Worm (Caenorhabditis elegans) whole organism, mixed stage, embryonic: ENCODE results near the gene cng-1.

ENCODE experiments used
- M03D4.4 ChIP-seq: sonication (generic microtip); optimal IDR thresholded peaks from 2 replicates; lab custom pipeline; 2017; ENCODE audit warnings: mild to moderate bottlenecking, missing genetic modification characterization, missing compliant biosample characterization
- bed-3 ChIP-seq: fragments of 200-800 bp; sonication (Bioruptor generic); optimal IDR thresholded peaks from 3 replicates; lab custom pipeline; 2018; ENCODE audit warnings: mild to moderate bottlenecking, missing genetic modification characterization, moderate library complexity, missing compliant biosample characterization
- blmp-1 ChIP-seq: fragments of 150-350 bp; optimal IDR thresholded peaks from 2 replicates; lab custom pipeline; 2014; ENCODE audit warnings: missing biosample characterization, missing genetic modification characterization
- ceh-39 ChIP-seq: fragments of 150-350 bp; optimal IDR thresholded peaks from 2 replicates; lab custom pipeline; 2014; ENCODE audit warnings: missing biosample characterization, missing genetic modification characterization
- ceh-43 ChIP-seq: fragments of 200-800 bp; sonication (Bioruptor generic); optimal IDR thresholded peaks from 2 replicates; lab custom pipeline; 2018; ENCODE audit warnings: mild to moderate bottlenecking, missing genetic modification characterization, moderate library complexity, missing compliant biosample characterization
- ceh-83 ChIP-seq: fragments of 200-800 bp; sonication (Bioruptor generic); optimal IDR thresholded peaks from 2 replicates; lab custom pipeline; 2018; ENCODE audit warnings: mild to moderate bottlenecking, missing genetic modification characterization, missing compliant biosample characterization
- ces-1 ChIP-seq: fragments of 150-350 bp; optimal IDR thresholded peaks from 2 replicates; lab custom pipeline; 2014; ENCODE audit warnings: missing biosample characterization, missing genetic modification reagents, missing genetic modification characterization
- cnd-1 ChIP-seq: fragments of 200-800 bp; sonication (Bioruptor generic); optimal IDR thresholded peaks from 2 replicates; lab custom pipeline; 2018; ENCODE audit warnings: mild to moderate bottlenecking, missing genetic modification characterization, missing compliant biosample characterization
- drap-1 ChIP-seq: fragments of 200-800 bp; sonication (Bioruptor generic); optimal IDR thresholded peaks from 3 replicates; lab custom pipeline; 2018; ENCODE audit warnings: mild to moderate bottlenecking, missing genetic modification characterization, missing compliant biosample characterization
- elt-1 ChIP-seq: sonication (generic microtip); optimal IDR thresholded peaks from 2 replicates; lab custom pipeline; 2017; ENCODE audit warnings: missing genetic modification characterization, mild to moderate bottlenecking, missing compliant biosample characterization, antibody characterized with exemption, moderate library complexity, borderline replicate concordance; ENCODE audit not compliant: insufficient read depth
- elt-3 ChIP-seq: fragments of 150-350 bp; optimal IDR thresholded peaks from 2 replicates; lab custom pipeline; 2014; ENCODE audit warnings: missing biosample characterization, missing genetic modification characterization
- flh-1 ChIP-seq: fragments of 200-800 bp; sonication (Bioruptor generic); optimal IDR thresholded peaks from 2 replicates; lab custom pipeline; 2018; ENCODE audit warnings: mild to moderate bottlenecking, missing genetic modification characterization, moderate library complexity, missing compliant biosample characterization
- ham-2 ChIP-seq: fragments of 200-800 bp; sonication (Bioruptor generic); optimal IDR thresholded peaks from 2 replicates; lab custom pipeline; 2018; ENCODE audit warnings: mild to moderate bottlenecking, missing genetic modification characterization, missing compliant biosample characterization
- hlh-1 ChIP-seq: fragments of 150-350 bp; optimal IDR thresholded peaks from 2 replicates; lab custom pipeline; 2014; ENCODE audit warnings: missing biosample characterization, missing genetic modification reagents, missing genetic modification characterization
- lin-13 ChIP-seq: fragments of 150-350 bp; optimal IDR thresholded peaks from 2 replicates; lab custom pipeline; 2014; ENCODE audit warnings: missing biosample characterization, missing genetic modification characterization
- lin-32 ChIP-seq: fragments of 200-800 bp; sonication (Bioruptor generic); optimal IDR thresholded peaks from 2 replicates; lab custom pipeline; 2018; ENCODE audit warnings: mild to moderate bottlenecking, missing genetic modification characterization, missing compliant biosample characterization
- lsy-2 ChIP-seq: fragments of 150-350 bp; optimal IDR thresholded peaks from 2 replicates; lab custom pipeline; 2014; ENCODE audit warnings: missing biosample characterization, missing genetic modification characterization
- mab-5 ChIP-seq: fragments of 150-350 bp; optimal IDR thresholded peaks from 2 replicates; lab custom pipeline; 2014; ENCODE audit warnings: missing biosample characterization, missing genetic modification characterization
- mep-1 ChIP-seq: fragments of 150-350 bp; optimal IDR thresholded peaks from 2 replicates; lab custom pipeline; 2017; ENCODE audit warnings: missing biosample characterization, missing genetic modification reagents, missing genetic modification characterization, inconsistent platforms
- mls-2 ChIP-seq: sonication (generic microtip); optimal IDR thresholded peaks from 2 replicates; lab custom pipeline; 2016; ENCODE audit warnings: mild to moderate bottlenecking, missing genetic modification characterization, moderate library complexity, missing compliant biosample characterization
- nhr-12 ChIP-seq: fragments of 150-350 bp; optimal IDR thresholded peaks from 2 replicates; lab custom pipeline; 2014; ENCODE audit warnings: missing biosample characterization, missing genetic modification characterization
- nhr-2 ChIP-seq: fragments of 150-350 bp; optimal IDR thresholded peaks from 2 replicates; lab custom pipeline; 2014; ENCODE audit warnings: missing biosample characterization, missing genetic modification characterization
- nhr-237 ChIP-seq: fragments of 150-350 bp; optimal IDR thresholded peaks from 2 replicates; lab custom pipeline; 2014; ENCODE audit warnings: missing biosample characterization, missing genetic modification characterization
- nhr-28 ChIP-seq: fragments of 150-350 bp; optimal IDR thresholded peaks from 2 replicates; lab custom pipeline; 2014; ENCODE audit warnings: missing biosample characterization, missing genetic modification characterization
- nhr-76 ChIP-seq: sonication (generic microtip); optimal IDR thresholded peaks from 2 replicates; lab custom pipeline; 2017; ENCODE audit warnings: missing biosample characterization, missing genetic modification characterization
- pha-4 ChIP-seq: fragments of 150-350 bp; optimal IDR thresholded peaks from 2 replicates; lab custom pipeline; 2018; ENCODE audit warnings: missing biosample characterization, missing genetic modification reagents, missing genetic modification characterization
- sem-2 ChIP-seq: fragments of 200-800 bp; sonication (Bioruptor generic); optimal IDR thresholded peaks from 2 replicates; lab custom pipeline; 2018; ENCODE audit warnings: mild to moderate bottlenecking, missing genetic modification characterization, missing compliant biosample characterization
- snpc-4 ChIP-seq: fragments of 150-350 bp; optimal IDR thresholded peaks from 2 replicates; lab custom pipeline; 2014; ENCODE audit warnings: missing biosample characterization, missing genetic modification characterization
- sptf-1 ChIP-seq: sonication (generic microtip); optimal IDR thresholded peaks from 2 replicates; lab custom pipeline; 2017; ENCODE audit warnings: mild to moderate bottlenecking, missing genetic modification characterization, moderate library complexity, missing compliant biosample characterization
- tbx-8 ChIP-seq: fragments of 200-800 bp; sonication (Bioruptor generic); optimal IDR thresholded peaks from 2 replicates; lab custom pipeline; 2018; ENCODE audit warnings: mild to moderate bottlenecking, missing genetic modification characterization, moderate library complexity, missing compliant biosample characterization
- unc-120 ChIP-seq: sonication (generic microtip); optimal IDR thresholded peaks from 2 replicates; lab custom pipeline; 2017; ENCODE audit warnings: missing genetic modification characterization, missing compliant biosample characterization; ENCODE audit not compliant: poor library complexity, severe bottlenecking
- unc-39 ChIP-seq: fragments of 150-350 bp; optimal IDR thresholded peaks from 2 replicates; lab custom pipeline; 2014; ENCODE audit warnings: missing biosample characterization, missing genetic modification characterization
- unc-62 ChIP-seq: fragments of 150-350 bp; optimal IDR thresholded peaks from 2 replicates; lab custom pipeline; 2014; ENCODE audit warnings: missing biosample characterization, missing genetic modification reagents, missing genetic modification characterization
- zip-8 ChIP-seq: fragments of 150-350 bp; optimal IDR thresholded peaks from 2 replicates; lab custom pipeline; 2014; ENCODE audit warnings: missing biosample characterization, missing genetic modification characterization
- ztf-11 ChIP-seq: fragments of 150-350 bp; optimal IDR thresholded peaks from 2 replicates; lab custom pipeline; 2014; ENCODE audit warnings: missing biosample characterization, missing genetic modification characterization

cng-1 gene

DNA sequence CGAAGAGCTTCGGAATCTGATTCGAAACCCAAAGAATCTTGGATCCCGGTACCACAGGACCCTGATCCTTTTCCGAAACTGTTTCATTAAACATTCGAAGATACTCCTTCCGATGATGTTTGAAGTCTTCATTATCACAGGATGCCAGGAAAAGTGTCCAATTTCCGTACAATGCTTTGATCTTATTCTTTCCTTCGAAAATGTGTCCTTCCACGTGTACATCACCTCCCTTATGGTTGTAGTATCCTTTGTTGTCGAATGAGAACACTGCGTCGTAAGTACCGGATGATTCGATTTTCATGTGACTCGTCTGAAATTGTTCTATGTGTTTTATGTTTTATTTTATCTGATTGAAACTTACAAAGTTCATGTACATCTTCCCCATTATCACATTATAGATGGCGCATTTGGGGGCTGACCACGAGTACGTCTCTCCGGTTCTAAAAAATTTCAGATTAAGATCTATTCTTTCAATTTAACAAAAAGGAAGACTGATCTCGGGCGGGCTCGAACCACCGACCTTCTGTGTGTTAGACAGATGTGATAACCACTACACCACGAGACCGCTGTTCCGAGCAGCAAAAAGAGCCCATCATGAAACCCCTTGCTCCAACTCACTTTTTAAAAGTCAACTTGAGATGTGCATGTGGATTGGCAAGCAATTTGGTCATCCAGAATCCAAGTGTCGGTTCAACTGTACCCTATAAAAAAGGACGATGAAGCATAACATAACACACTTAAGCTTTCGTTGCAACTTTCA is 18.6 kb downstream of the cng-1 start:
- TF ChIP-seq sem-2 (peak; percentile 10), M03D4.4 (tag; lab: Kevin White, UChicago) (no peak)
- TF ChIP-seq, all 35 proteins: peak for 1

DNA sequence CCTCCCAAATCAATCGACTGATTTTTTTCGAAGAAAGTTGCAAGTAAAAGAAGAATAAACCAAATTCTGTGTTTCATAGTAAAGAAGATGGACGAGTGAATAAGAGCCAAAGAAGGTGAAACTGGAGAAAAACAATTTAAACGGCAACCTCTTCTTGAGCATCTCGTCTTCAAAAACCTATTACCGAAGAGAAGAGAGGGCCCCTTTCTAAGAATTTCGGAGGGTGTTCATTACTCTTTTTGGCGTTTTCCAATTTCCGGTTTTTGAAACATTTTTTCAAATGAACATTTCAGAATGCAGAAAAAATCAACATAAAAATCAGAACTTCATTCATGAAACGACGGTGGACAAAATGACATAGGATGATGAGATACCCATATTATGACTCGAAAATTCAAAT is 19.7 kb downstream of the cng-1 start, which contains the start of gene nmr-2:
nmr-2 (minus strand) TSS at position 101 of the 400 bp plus-strand sequence.
- no peak for TF ChIP-seq pha-4 (tag; lab: Kevin White, UChicago)
- TF ChIP-seq nhr-12 = no peak
- no peak for TF ChIP-seq ceh-39 (tag; lab: Kevin White, UChicago)
- TF ChIP-seq lin-32 (GFP tag; lab: Kevin White, UChicago) = no peak
- no peak for TF ChIP-seq snpc-4 (tag; lab: Kevin White, UChicago)
- TF ChIP-seq ceh-83 (GFP tag; lab: Kevin White, UChicago) = no peak
- no peak for TF ChIP-seq M03D4.4 (tag; lab: Kevin White, UChicago)
- TF ChIP-seq cnd-1 (tag; lab: Kevin White, UChicago) = no peak
- no peak for TF ChIP-seq flh-1 (GFP tag; lab: Kevin White, UChicago)
- no peak for TF ChIP-seq mls-2
- no peak for TF ChIP-seq mab-5 (tag; lab: Kevin White, UChicago)
- no peak for TF ChIP-seq nhr-28 (tag; lab: Kevin White, UChicago)
- no peak for TF ChIP-seq blmp-1 (tag; lab: Kevin White, UChicago)
- no peak for TF ChIP-seq elt-3 (tag; lab: Kevin White, UChicago)
- no peak for TF ChIP-seq elt-1 (tag; lab: Kevin White, UChicago)
- no peak for TF ChIP-seq ces-1 (GFP tag; lab: Kevin White, UChicago)
- no peak for TF ChIP-seq sem-2

DNA sequence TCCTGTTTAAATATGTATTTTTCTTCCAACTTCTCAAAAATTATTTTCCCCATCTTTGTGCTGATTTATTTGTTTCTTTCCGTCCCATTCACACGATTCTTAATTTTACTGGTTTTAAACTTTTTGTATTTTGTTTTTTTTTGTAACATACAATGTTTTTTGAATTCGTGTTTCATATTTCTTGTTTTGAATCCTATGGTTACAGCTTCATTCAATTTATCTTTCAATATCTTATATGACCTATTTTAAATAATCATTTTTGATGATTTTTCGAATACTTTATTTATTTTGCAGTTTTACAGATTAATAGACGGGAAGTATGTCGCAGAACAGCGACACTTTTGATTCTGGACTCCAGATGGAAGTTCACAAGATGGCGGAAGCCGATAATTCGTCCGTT is 26.5 kb downstream of the cng-1 start, which contains the start of gene hrde-2:
hrde-2 (plus strand) TSS at position 301 of the 400 bp plus-strand sequence.
- TF ChIP-seq flh-1 (GFP tag; lab: Kevin White, UChicago) (no peak), hlh-1 (tag; lab: Kevin White, UChicago) (no peak), ces-1 (GFP tag; lab: Kevin White, UChicago) (no peak)

DNA sequence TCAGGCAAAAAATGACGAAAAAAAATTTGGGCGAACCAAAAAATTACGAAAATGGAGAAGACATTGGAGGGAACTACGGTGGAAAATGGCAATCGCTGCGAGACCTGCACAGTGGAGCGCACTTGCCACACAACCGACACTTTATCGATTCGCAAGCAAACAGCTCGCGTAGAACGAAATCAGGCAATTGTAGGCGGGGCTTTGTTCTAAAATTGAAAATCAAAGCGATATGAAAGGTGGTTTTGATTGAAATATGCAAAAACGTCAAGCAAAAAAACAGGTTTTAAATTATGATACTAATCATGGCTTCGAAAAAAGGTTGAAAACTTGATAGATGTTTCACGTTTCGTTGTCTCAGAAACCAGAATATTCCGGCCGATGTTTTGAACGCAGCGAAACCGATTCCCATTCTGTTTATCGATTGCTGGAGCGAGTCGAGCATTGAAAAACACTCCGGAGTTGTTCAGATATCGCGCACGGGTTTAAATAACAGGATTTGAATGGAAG is 29.0 kb downstream of the cng-1 start, which contains the start of the genes fib-1 and mut-15:
fib-1 (minus strand) TSS at position 40 of the 507 bp plus-strand sequence.
mut-15 (plus strand) TSS at position 360 of the 507 bp plus-strand sequence.
- TF ChIP-seq pha-4 (tag; lab: Kevin White, UChicago) = peak; percentile 83
- TF ChIP-seq ztf-11 = no peak
- no peak for TF ChIP-seq ces-1 (GFP tag; lab: Kevin White, UChicago)
- TF ChIP-seq nhr-2 (tag; lab: Kevin White, UChicago) = peak; percentile 37
- TF ChIP-seq sptf-1 (tag; lab: Kevin White, UChicago) = peak; percentile 86
- no peak for TF ChIP-seq lin-32 (GFP tag; lab: Kevin White, UChicago)
- TF ChIP-seq lsy-2 (tag; lab: Kevin White, UChicago) = peak; percentile 95
- TF ChIP-seq snpc-4 (tag; lab: Kevin White, UChicago) = no peak
- TF ChIP-seq ceh-43 (GFP tag; lab: Kevin White, UChicago) = no peak
- no peak for TF ChIP-seq blmp-1 (tag; lab: Kevin White, UChicago)
- TF ChIP-seq ham-2 (GFP tag; lab: Kevin White, UChicago) = peak; percentile 15
- TF ChIP-seq ceh-83 (GFP tag; lab: Kevin White, UChicago) = peak; percentile 51
- no peak for TF ChIP-seq flh-1 (GFP tag; lab: Kevin White, UChicago)
- TF ChIP-seq unc-120 = peak; percentile 94
- no peak for TF ChIP-seq nhr-76 (tag; lab: Kevin White, UChicago)
- no peak for TF ChIP-seq M03D4.4 (tag; lab: Kevin White, UChicago)
- peak; percentile 4 for TF ChIP-seq unc-62 (GFP tag; lab: Kevin White, UChicago)
- TF ChIP-seq mab-5 (tag; lab: Kevin White, UChicago) = no peak
- TF ChIP-seq ceh-39 (tag; lab: Kevin White, UChicago) = peak; percentile 96
- no peak for TF ChIP-seq unc-39 (tag; lab: Kevin White, UChicago)
- peak; percentile 92 for TF ChIP-seq drap-1
- no peak for TF ChIP-seq elt-1 (tag; lab: Kevin White, UChicago)
- TF ChIP-seq elt-3 (tag; lab: Kevin White, UChicago) = peak; percentile 11
- peak; percentile 93 for TF ChIP-seq nhr-237
- no peak for TF ChIP-seq hlh-1 (tag; lab: Kevin White, UChicago)
- TF ChIP-seq zip-8 = no peak
- TF ChIP-seq lin-13 (tag; lab: Kevin White, UChicago) = peak; percentile 93
- TF ChIP-seq nhr-28 (tag; lab: Kevin White, UChicago) = peak; percentile 9
- TF ChIP-seq bed-3 = peak; percentile 32
- peak; percentile 95 for TF ChIP-seq mep-1 (tag; lab: Kevin White, UChicago)
- peak; percentile 21 for TF ChIP-seq tbx-8 (GFP tag; lab: Kevin White, UChicago)
- TF ChIP-seq sem-2 = no peak
- no peak for TF ChIP-seq nhr-12
- peak; percentile 40 for TF ChIP-seq cnd-1 (tag; lab: Kevin White, UChicago)
- peak; percentile 80 for TF ChIP-seq mls-2
- TF ChIP-seq, all 35 proteins: peak for 19
